Worm (Caenorhabditis elegans) whole organism, early embryonic: Measurements from ENCODE around the gene clec-166.

Source experiments
- B0310.2 ChIP-seq: sonication (generic microtip); optimal IDR thresholded peaks from 2 replicates; lab custom pipeline; 2016; ENCODE audit warnings: mild to moderate bottlenecking, missing genetic modification characterization, missing compliant biosample characterization
- aly-1 ChIP-seq: sonication (generic microtip); optimal IDR thresholded peaks from 2 replicates; lab custom pipeline; 2016; ENCODE audit warnings: missing genetic modification characterization, missing compliant biosample characterization
- ama-1 ChIP-seq: fragments of 150-350 bp; optimal IDR thresholded peaks from 2 replicates; lab custom pipeline; 2014
- ets-7 ChIP-seq: sonication (generic microtip); optimal IDR thresholded peaks from 2 replicates; lab custom pipeline; 2016; ENCODE audit warnings: missing genotype, missing genetic modification characterization, missing compliant biosample characterization
- flt-1 ChIP-seq: fragments of 200-800 bp; sonication (Bioruptor generic); IDR thresholded peaks from 2 replicates; pipeline ENCODE4 v1.3.6; 2022; ENCODE audit warnings: missing genetic modification characterization, missing compliant biosample characterization
- hmg-4 ChIP-seq: fragments of 200-800 bp; sonication (Bioruptor generic); optimal IDR thresholded peaks from 2 replicates; lab custom pipeline; 2018; ENCODE audit warnings: mild to moderate bottlenecking, missing genetic modification characterization, missing compliant biosample characterization
- hnd-1 ChIP-seq: sonication (generic microtip); optimal IDR thresholded peaks from 2 replicates; lab custom pipeline; 2016; ENCODE audit warnings: missing genetic modification characterization, missing compliant biosample characterization
- tbx-11 ChIP-seq: fragments of 200-800 bp; sonication (Bioruptor generic); IDR thresholded peaks from 2 replicates; pipeline ENCODE4 v1.3.6; 2022; ENCODE audit warnings: missing genetic modification characterization, missing compliant biosample characterization

DNA sequence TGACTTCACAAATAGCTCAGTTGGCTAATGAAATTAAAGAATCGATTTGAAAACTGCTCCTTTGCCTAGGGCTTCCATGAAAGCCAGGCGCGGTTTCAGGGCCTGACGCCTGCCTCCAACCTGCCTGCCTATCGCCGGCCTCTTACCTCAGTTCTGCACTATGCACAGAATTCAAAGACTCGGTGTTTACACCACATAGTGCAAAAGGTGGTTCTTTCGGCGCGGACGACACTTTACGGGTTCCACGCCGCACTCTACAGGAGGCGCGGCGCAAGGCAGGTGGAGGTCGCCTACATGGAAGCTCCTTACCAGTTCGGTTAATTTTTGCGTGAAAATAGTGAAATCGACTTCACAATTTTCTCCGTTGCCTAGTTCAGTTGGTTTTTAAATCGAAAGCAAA, 41.3 kb downstream of the clec-166 start:
- TF ChIP-seq flt-1 (GFP tag; lab: Robert Waterston, UW) (no peak), B0310.2 (tag; lab: Kevin White, UChicago) (no peak), ets-7 (tag; lab: Kevin White, UChicago) (no peak), hnd-1 (tag; lab: Kevin White, UChicago) (no peak), tbx-11 (GFP tag; lab: Robert Waterston, UW) (no peak), ama-1 (lab: Kevin White, UChicago) (no peak), hmg-4 (no peak), aly-1 (tag; lab: Kevin White, UChicago) (no peak)
